Fruit fly (Drosophila melanogaster): ENCODE results near the gene Pde6.

DNA sequence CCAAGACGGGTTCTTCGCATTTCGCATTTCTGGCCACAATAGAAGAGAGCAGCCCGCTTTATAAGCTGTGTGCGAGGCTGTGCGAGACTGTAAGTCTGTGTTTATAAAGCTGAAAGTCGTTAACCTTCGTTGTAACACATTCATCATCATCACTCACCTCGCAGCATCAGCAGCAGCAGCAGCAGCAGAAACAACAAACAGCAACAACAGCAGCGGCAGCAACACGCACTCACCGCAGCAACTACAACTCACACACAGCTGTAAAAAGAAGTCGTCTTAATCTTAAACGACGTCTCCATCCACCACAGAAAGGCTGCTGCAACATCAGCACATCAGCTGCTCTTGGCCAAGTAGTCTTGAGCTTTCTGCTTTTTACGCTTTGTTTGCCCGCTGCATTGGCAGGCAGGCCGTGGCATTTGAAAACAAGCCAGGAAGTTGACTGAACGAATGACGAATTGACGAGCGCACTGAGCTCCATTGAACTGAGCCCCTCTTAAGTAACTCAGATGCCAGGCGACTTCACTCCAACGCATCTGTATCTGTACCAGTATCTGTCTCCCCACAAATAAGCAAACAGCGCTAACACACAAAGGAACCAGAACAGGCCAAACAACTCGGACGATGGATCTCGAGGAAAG lies 89.3 kb downstream of the Pde6 start:
- TF ChIP-seq psq (optimal IDR thresholded peaks at IDR 0.05) (no peak), EcR (GFP tag; optimal IDR thresholded peaks at IDR 0.05) (no peak), Dll (optimal IDR thresholded peaks at IDR 0.05) (no peak), CG8478 (optimal IDR thresholded peaks at IDR 0.05) (no peak), usp (GFP tag; optimal IDR thresholded peaks at IDR 0.05) (no peak)

All from whole organism.